Fruit fly (Drosophila melanogaster) S2 (cell line): ENCODE measurements around the gene CG3281.

Source experiments
- CG8478 ChIP-seq: fragments of >200 bp; optimal IDR thresholded peaks from 2 replicates; lab custom pipeline; 2018
- CTCF ChIP-seq, 2 experiments: fragments of >200 bp; optimal IDR thresholded peaks; 2 replicates each; lab custom pipeline; 2018

Gene CG3281

DNA sequence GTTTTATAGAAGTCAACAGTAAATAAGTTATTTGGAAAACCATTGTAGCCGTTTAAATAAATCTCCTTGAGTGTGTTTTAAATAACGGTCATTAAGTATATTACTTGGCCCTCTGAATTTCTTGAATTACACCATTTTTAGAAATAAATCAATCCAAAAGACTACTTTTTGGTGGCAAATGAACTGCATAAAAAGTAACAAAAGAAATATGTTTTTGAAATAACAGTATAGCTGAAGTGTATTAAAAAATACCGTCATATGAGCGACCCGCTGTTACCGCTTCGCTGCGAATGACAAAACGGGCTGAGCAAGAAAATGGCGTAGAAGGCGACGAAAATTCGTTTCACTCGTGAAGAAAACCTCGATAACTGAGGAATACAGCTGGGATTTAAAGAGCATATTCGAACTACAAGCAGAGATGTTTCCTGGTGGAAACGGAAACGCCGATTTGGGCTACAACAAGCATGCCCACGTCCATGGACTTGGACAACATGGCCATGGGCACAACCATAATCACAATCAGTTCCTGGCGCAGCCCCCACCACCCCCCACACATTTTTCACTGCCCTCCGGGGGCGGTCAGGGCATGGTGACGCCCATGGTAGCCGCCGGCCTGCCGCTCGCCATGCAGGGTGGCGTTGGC, 13.1 kb downstream of the CG3281 start, which contains the start of gene CG31211:
TSS of gene CG31211 (plus strand) at position 294 of the 643 bp plus-strand sequence.
- TF ChIP-seq CG8478 (lab: Kevin White, UChicago) (no peak), CTCF (optimal IDR thresholded peaks at IDR 0.05; lab: Kevin White, UChicago) (no peak)

DNA sequence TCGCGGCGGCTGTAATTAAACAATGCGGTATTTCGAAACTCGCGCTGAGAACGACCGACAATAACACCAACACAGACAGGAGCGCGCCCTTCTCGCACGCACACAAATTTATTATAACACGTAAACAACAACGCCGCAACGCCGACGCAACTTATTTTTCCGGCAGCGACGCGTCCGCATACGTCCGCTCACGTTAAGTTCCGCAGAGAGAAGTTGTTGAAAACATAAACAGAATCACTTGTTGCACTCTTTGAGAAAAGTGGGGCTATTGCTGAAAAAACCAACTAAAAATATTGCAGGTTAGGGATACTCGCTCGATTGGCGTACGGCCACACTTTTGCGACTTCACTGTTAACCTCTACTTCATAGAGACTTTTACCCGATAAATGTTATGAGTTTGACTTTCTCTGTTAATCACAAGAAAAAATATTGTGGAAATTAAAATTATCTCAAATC, 13.7 kb downstream of the CG3281 start, which contains the start of gene Cad87A:
TSS of gene Cad87A (minus strand) at position 227 of the 456 bp plus-strand sequence.
- no peak for TF ChIP-seq CG8478 (lab: Kevin White, UChicago)
- no peak for TF ChIP-seq CTCF (optimal IDR thresholded peaks at IDR 0.05; lab: Kevin White, UChicago)

DNA sequence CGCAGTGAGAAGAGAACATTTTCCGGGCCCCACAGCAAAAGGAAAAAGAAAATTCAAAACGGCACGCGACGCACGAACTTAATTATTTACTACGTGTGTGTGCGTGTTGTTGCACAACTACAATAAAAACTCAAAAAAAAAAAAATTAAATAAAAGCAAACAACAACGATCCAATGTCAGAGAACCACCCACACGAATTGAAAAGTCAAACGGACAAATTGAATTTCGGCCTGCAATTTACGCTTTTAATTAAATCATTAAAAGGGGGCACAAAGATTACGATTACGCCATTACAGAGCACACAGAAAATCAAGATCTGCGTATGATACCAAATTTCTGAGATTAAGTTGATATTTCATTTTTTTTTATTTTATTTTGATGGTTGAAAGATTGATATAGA, 14.6 kb downstream of the CG3281 start:
- TF ChIP-seq CG8478 (lab: Kevin White, UChicago), result no peak

dm6 chr3R:11947079-11947869, 15.3 kb downstream of the CG3281 start:
- TF ChIP-seq CG8478 (lab: Kevin White, UChicago), result no peak
- no peak for TF ChIP-seq CTCF (optimal IDR thresholded peaks at IDR 0.05; lab: Kevin White, UChicago)

- TF ChIP-seq CG8478 (lab: Kevin White, UChicago) (no peak), CTCF (optimal IDR thresholded peaks at IDR 0.05; lab: Kevin White, UChicago) (no peak)
Observed at dm6 chr3R:11945450-11946317, 16.9 kb downstream of the CG3281 start.

dm6 chr3R:11941116-11941515, 21.5 kb downstream of the CG3281 start:
- no peak for TF ChIP-seq CTCF (optimal IDR thresholded peaks at IDR 0.05; lab: Kevin White, UChicago)
- no peak for TF ChIP-seq CG8478 (lab: Kevin White, UChicago)

dm6 chr3R:11937427-11938114, 25.0 kb downstream of the CG3281 start:
- no peak for TF ChIP-seq CG8478 (lab: Kevin White, UChicago)
- TF ChIP-seq CTCF (optimal IDR thresholded peaks at IDR 0.05; lab: Kevin White, UChicago), result no peak

- TF ChIP-seq CG8478 (lab: Kevin White, UChicago) (no peak), CTCF (optimal IDR thresholded peaks at IDR 0.05; lab: Kevin White, UChicago) (peak; percentile 52 to 55)
Observed at dm6 chr3R:11933903-11934302, 28.7 kb downstream of the CG3281 start.

- TF ChIP-seq CG8478 (lab: Kevin White, UChicago), result no peak
- TF ChIP-seq CTCF (optimal IDR thresholded peaks at IDR 0.05; lab: Kevin White, UChicago), result no peak
Observed at dm6 chr3R:11930962-11931361, 31.6 kb downstream of the CG3281 start, which contains the start of gene CG14731. CG14731 (plus strand) TSS chr3R:11931262.

- TF ChIP-seq CG8478 (lab: Kevin White, UChicago) (no peak), CTCF (optimal IDR thresholded peaks at IDR 0.05; lab: Kevin White, UChicago) (no peak)
Observed at dm6 chr3R:11920605-11921004, 42.0 kb downstream of the CG3281 start.
